Fruit fly (Drosophila melanogaster) whole organism, embryonic: ENCODE measurements around the gene CG7953.

ENCODE experiments used
- Atf-2 ChIP-seq: fragments of 200-800 bp; sonication (Bioruptor generic); optimal IDR thresholded peaks from 2 replicates; lab custom pipeline; 2016; ENCODE audit warnings: missing biosample characterization, missing genetic modification characterization
- CG10274 ChIP-seq: fragments of 200-800 bp; sonication (Bioruptor generic); optimal IDR thresholded peaks from 3 replicates; lab custom pipeline; 2017; ENCODE audit warnings: missing biosample characterization, mild to moderate bottlenecking, missing genetic modification characterization
- CG11723 ChIP-seq: fragments of 200-800 bp; sonication (Bioruptor generic); optimal IDR thresholded peaks from 2 replicates; lab custom pipeline; 2017; ENCODE audit warnings: missing biosample characterization, mild to moderate bottlenecking, missing genetic modification characterization
- CG12659 ChIP-seq: fragments of 200-800 bp; sonication (Bioruptor generic); optimal IDR thresholded peaks from 3 replicates; lab custom pipeline; 2017; ENCODE audit warnings: mild to moderate bottlenecking, missing biosample characterization, missing genetic modification reagents, missing genetic modification characterization
- CG12769 ChIP-seq: fragments of 200-800 bp; sonication (Bioruptor generic); optimal IDR thresholded peaks from 2 replicates; lab custom pipeline; 2019; ENCODE audit warnings: missing biosample characterization, mild to moderate bottlenecking, missing genetic modification characterization, moderate library complexity
- CG13775 ChIP-seq: fragments of 200-800 bp; sonication (Bioruptor generic); optimal IDR thresholded peaks from 3 replicates; lab custom pipeline; 2017; ENCODE audit warnings: missing biosample characterization, mild to moderate bottlenecking, missing genetic modification characterization
- CG15514 ChIP-seq: fragments of 200-800 bp; sonication (Bioruptor generic); optimal IDR thresholded peaks from 3 replicates; lab custom pipeline; 2017; ENCODE audit warnings: missing biosample characterization, missing genetic modification characterization, mild to moderate bottlenecking, moderate library complexity, missing genetic modification reagents
- CG17359 ChIP-seq: fragments of 200-800 bp; sonication (Bioruptor generic); optimal IDR thresholded peaks from 3 replicates; lab custom pipeline; 2018; ENCODE audit warnings: missing biosample characterization, mild to moderate bottlenecking, missing genetic modification characterization, moderate library complexity
- CG18011 ChIP-seq: fragments of 200-800 bp; sonication (Bioruptor generic); optimal IDR thresholded peaks from 2 replicates; lab custom pipeline; 2017; ENCODE audit warnings: missing biosample characterization, missing genetic modification characterization, mild to moderate bottlenecking, moderate library complexity, missing genotype
- CG31224 ChIP-seq: fragments of 200-800 bp; sonication (Bioruptor generic); IDR thresholded peaks from 2 replicates; pipeline ENCODE4 v1.3.6; 2022; ENCODE audit warnings: missing biosample characterization, missing genetic modification characterization
- CG3163 ChIP-seq: fragments of 200-800 bp; sonication (Bioruptor generic); optimal IDR thresholded peaks from 3 replicates; lab custom pipeline; 2016; ENCODE audit warnings: missing biosample characterization, missing genetic modification characterization
- CG3407 ChIP-seq: fragments of 200-800 bp; sonication (Bioruptor generic); optimal IDR thresholded peaks from 2 replicates; lab custom pipeline; 2018; ENCODE audit warnings: missing biosample characterization, mild to moderate bottlenecking, missing genetic modification characterization
- CG34224 ChIP-seq: fragments of 200-800 bp; sonication (Bioruptor generic); IDR thresholded peaks from 3 replicates; pipeline ENCODE4 v1.3.6; 2022; ENCODE audit warnings: missing biosample characterization, missing genetic modification characterization; ENCODE audit not compliant: partially characterized antibody
- CG4360 ChIP-seq: fragments of 200-800 bp; sonication (Bioruptor generic); IDR thresholded peaks from 2 replicates; pipeline ENCODE4 v1.3.6; 2022; ENCODE audit warnings: missing biosample characterization, missing genetic modification characterization
- CG4617 ChIP-seq: fragments of 200-800 bp; sonication (Bioruptor generic); optimal IDR thresholded peaks from 3 replicates; lab custom pipeline; 2016; ENCODE audit warnings: missing biosample characterization, missing genetic modification characterization, borderline replicate concordance
- CG4820 ChIP-seq: fragments of 200-800 bp; sonication (Bioruptor generic); optimal IDR thresholded peaks from 3 replicates; lab custom pipeline; 2016; ENCODE audit warnings: missing biosample characterization, missing genetic modification characterization
- CG6175 ChIP-seq: fragments of 200-800 bp; sonication (Bioruptor generic); IDR thresholded peaks from 3 replicates; pipeline ENCODE4 v1.3.6; 2022; ENCODE audit warnings: missing biosample characterization, missing genetic modification characterization
- CG6654 ChIP-seq: fragments of 200-800 bp; sonication (Bioruptor generic); optimal IDR thresholded peaks from 2 replicates; lab custom pipeline; 2017; ENCODE audit warnings: missing biosample characterization, mild to moderate bottlenecking, missing genetic modification characterization
- CG7928 ChIP-seq: fragments of 200-800 bp; sonication (Bioruptor generic); optimal IDR thresholded peaks from 2 replicates; lab custom pipeline; 2017; ENCODE audit warnings: missing biosample characterization, mild to moderate bottlenecking, missing genetic modification characterization
- CG8478 ChIP-seq: fragments of >200 bp; optimal IDR thresholded peaks from 2 replicates; lab custom pipeline; 2018
- CG9797 ChIP-seq: fragments of 200-800 bp; sonication (Bioruptor generic); optimal IDR thresholded peaks from 3 replicates; lab custom pipeline; 2018; ENCODE audit warnings: missing biosample characterization, mild to moderate bottlenecking, missing genetic modification characterization
- Chrac-16 ChIP-seq: fragments of 200-800 bp; sonication (Bioruptor generic); optimal IDR thresholded peaks from 3 replicates; lab custom pipeline; 2016; ENCODE audit warnings: missing biosample characterization, missing genetic modification characterization
- Dp ChIP-seq: fragments of 200-800 bp; sonication (Bioruptor generic); optimal IDR thresholded peaks from 2 replicates; lab custom pipeline; 2018; ENCODE audit warnings: missing biosample characterization, mild to moderate bottlenecking, missing genetic modification characterization, moderate library complexity
- GATAe ChIP-seq: fragments of 200-800 bp; sonication (Bioruptor generic); conservative IDR thresholded peaks from 2 replicates; pipeline ENCODE4 v1.3.6; 2022; ENCODE audit warnings: missing biosample characterization, missing genetic modification characterization
- HLHmδ ChIP-seq: fragments of 200-800 bp; sonication (Bioruptor generic); optimal IDR thresholded peaks from 2 replicates; lab custom pipeline; 2018; ENCODE audit warnings: missing biosample characterization, mild to moderate bottlenecking, missing genetic modification characterization, moderate library complexity
- Hand ChIP-seq: fragments of 200-800 bp; sonication (Bioruptor generic); optimal IDR thresholded peaks from 2 replicates; lab custom pipeline; 2017; ENCODE audit warnings: mild to moderate bottlenecking, missing biosample characterization, missing genetic modification reagents, missing genetic modification characterization
- Hr39 ChIP-seq: fragments of >200 bp; optimal IDR thresholded peaks from 2 replicates; lab custom pipeline; 2017
- Lpt ChIP-seq: fragments of >200 bp; optimal IDR thresholded peaks from 2 replicates; lab custom pipeline; 2018; ENCODE audit warnings: missing biosample characterization, missing genetic modification characterization
- Rx ChIP-seq: fragments of 200-800 bp; sonication (Bioruptor generic); IDR thresholded peaks from 2 replicates; pipeline ENCODE4 v1.3.6; 2022; ENCODE audit warnings: missing biosample characterization, missing genetic modification characterization
- Scr ChIP-seq: fragments of 200-800 bp; sonication (Bioruptor generic); IDR thresholded peaks from 2 replicates; pipeline ENCODE4 v1.3.6; 2022; ENCODE audit warnings: missing biosample characterization, missing genetic modification characterization; ENCODE audit not compliant: partially characterized antibody
- Trl ChIP-seq, 3 experiments: fragments of >200 bp in 2 of 3; fragments of 200-800 bp in 1 of 3; sonication (Bioruptor generic) in 1 of 3; optimal IDR thresholded peaks; 2 replicates in 1 of 3; 3 replicates in 2 of 3; lab custom pipeline; 2016 to 2017; ENCODE audit warnings: missing biosample characterization in 1 of 3, missing genetic modification characterization in 1 of 3
- abd-A ChIP-seq: fragments of 200-800 bp; sonication (Bioruptor generic); optimal IDR thresholded peaks from 3 replicates; lab custom pipeline; 2019; ENCODE audit warnings: missing biosample characterization, mild to moderate bottlenecking, missing genetic modification characterization, moderate library complexity
- ac ChIP-seq: fragments of 200-800 bp; sonication (Bioruptor generic); optimal IDR thresholded peaks from 3 replicates; lab custom pipeline; 2017; ENCODE audit warnings: missing biosample characterization, mild to moderate bottlenecking, missing genetic modification characterization
- ash1 ChIP-seq: fragments of 200-800 bp; sonication (Bioruptor generic); optimal IDR thresholded peaks from 2 replicates; lab custom pipeline; 2018; ENCODE audit warnings: missing biosample characterization, mild to moderate bottlenecking, missing genetic modification characterization
- btn ChIP-seq: fragments of 200-800 bp; sonication (Bioruptor generic); optimal IDR thresholded peaks from 2 replicates; lab custom pipeline; 2016; ENCODE audit warnings: missing biosample characterization, missing genetic modification characterization
- dati ChIP-seq: fragments of 200-800 bp; sonication (Bioruptor generic); IDR thresholded peaks from 2 replicates; pipeline ENCODE4 v1.3.6; 2022; ENCODE audit warnings: missing biosample characterization, missing genetic modification characterization
- fd102C ChIP-seq: fragments of 200-800 bp; sonication (Bioruptor generic); optimal IDR thresholded peaks from 2 replicates; lab custom pipeline; 2018; ENCODE audit warnings: missing biosample characterization, mild to moderate bottlenecking, missing genetic modification characterization, moderate library complexity
- gem ChIP-seq: fragments of 200-800 bp; sonication (Bioruptor generic); optimal IDR thresholded peaks from 2 replicates; lab custom pipeline; 2019; ENCODE audit warnings: missing biosample characterization, mild to moderate bottlenecking, missing genetic modification characterization, moderate library complexity
- h ChIP-seq: fragments of >200 bp; optimal IDR thresholded peaks from 2 replicates; lab custom pipeline; 2017
- hb ChIP-seq: fragments of 200-800 bp; sonication (Bioruptor generic); IDR thresholded peaks from 3 replicates; pipeline ENCODE4 v1.3.6; 2022; ENCODE audit warnings: missing biosample characterization, missing genetic modification characterization; ENCODE audit not compliant: partially characterized antibody
- her ChIP-seq: fragments of 200-800 bp; sonication (Bioruptor generic); optimal IDR thresholded peaks from 2 replicates; lab custom pipeline; 2016; ENCODE audit warnings: missing biosample characterization, missing genetic modification characterization
- inv ChIP-seq: fragments of 200-800 bp; sonication (Bioruptor generic); IDR thresholded peaks from 2 replicates; pipeline ENCODE4 v1.3.6; 2022; ENCODE audit warnings: missing biosample characterization, missing genetic modification characterization; ENCODE audit not compliant: partially characterized antibody
- mirr ChIP-seq: fragments of 200-800 bp; sonication (Bioruptor generic); optimal IDR thresholded peaks from 3 replicates; lab custom pipeline; 2018; ENCODE audit warnings: missing biosample characterization, mild to moderate bottlenecking, missing genetic modification characterization
- pfk ChIP-seq: fragments of 200-800 bp; sonication (Bioruptor generic); optimal IDR thresholded peaks from 2 replicates; lab custom pipeline; 2018; ENCODE audit warnings: missing biosample characterization, mild to moderate bottlenecking, missing genetic modification characterization, moderate library complexity
- pita ChIP-seq: fragments of 200-800 bp; sonication (Bioruptor generic); optimal IDR thresholded peaks from 2 replicates; lab custom pipeline; 2017; ENCODE audit warnings: missing biosample characterization, mild to moderate bottlenecking, missing genetic modification characterization
- pum ChIP-seq: fragments of 200-800 bp; sonication (Bioruptor generic); optimal IDR thresholded peaks from 2 replicates; lab custom pipeline; 2016; ENCODE audit warnings: missing biosample characterization, missing genetic modification characterization
- sob ChIP-seq: fragments of 200-800 bp; sonication (Bioruptor generic); IDR thresholded peaks from 2 replicates; pipeline ENCODE4 v1.3.6; 2022; ENCODE audit warnings: missing biosample characterization, missing genetic modification characterization
- usp ChIP-seq: fragments of >200 bp; optimal IDR thresholded peaks from 2 replicates; lab custom pipeline; 2017; ENCODE audit warnings: missing biosample characterization, missing genetic modification characterization
- yki ChIP-seq: fragments of >200 bp; optimal IDR thresholded peaks from 3 replicates; lab custom pipeline; 2018

CG7953 gene

DNA sequence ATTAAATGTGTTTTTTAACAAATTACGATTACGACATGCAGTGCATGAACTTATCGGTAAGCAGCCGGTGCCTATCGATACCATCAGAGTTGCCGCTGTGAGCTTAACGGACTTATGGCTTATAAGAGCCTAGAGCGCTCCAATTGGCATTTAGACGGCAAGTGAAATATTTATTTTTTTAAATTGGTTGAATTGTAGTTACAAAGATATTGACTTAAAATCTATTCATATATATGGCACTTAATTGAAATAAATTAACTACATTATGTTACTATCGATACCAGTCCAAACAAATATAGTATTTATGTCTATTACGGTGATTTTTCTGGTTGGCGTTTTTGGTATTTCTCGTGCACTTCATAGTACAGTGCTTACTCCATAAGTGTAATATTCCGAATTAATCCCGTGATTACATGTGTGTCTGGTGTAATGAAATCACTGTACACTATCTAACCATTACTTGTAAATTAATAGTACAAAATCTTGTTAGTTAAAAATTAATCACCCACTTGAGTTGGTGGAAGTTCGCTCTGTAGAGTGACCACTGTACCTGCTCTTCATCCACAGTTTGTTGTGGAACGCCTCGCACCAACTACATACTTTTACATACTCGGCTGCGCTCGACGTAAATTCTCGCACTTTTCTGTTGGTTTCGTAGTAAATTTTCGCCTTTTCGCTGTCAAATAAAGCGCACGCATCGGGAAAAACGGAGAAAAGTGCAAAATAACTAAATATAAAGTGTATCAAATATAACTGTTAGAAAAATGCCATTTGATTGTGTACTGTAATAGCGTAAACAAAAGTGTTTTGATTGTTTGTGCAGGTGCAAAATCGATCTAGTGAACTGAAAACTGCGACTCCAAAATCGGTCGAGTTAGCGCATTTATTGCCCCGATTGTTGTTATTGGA lies 12.5 kb upstream of the CG7953 start, which contains the start of the genes mRpS23 and CenG1A (continued):
- peak; percentile 94 for TF ChIP-seq CG9797 (GFP tag; lab: Kevin White, UChicago)
- TF ChIP-seq CG34224 (GFP tag; lab: Robert Waterston, UW): peak; percentile 81
- peak; percentile 88 for TF ChIP-seq CG7928 (GFP tag; lab: Kevin White, UChicago)
- TF ChIP-seq Atf-2 (GFP tag; lab: Kevin White, UChicago): peak; percentile 100
- no peak for TF ChIP-seq Trl (optimal IDR thresholded peaks at IDR 0.05; lab: Kevin White, UChicago)
- peak; percentile 100 for TF ChIP-seq Trl (GFP tag; optimal IDR thresholded peaks at IDR 0.05; lab: Kevin White, UChicago)
- peak; percentile 100 for TF ChIP-seq CG4617 (GFP tag; lab: Kevin White, UChicago)
- TF ChIP-seq pum (GFP tag; lab: Kevin White, UChicago): peak; percentile 100
- peak; percentile 100 for TF ChIP-seq dati (GFP tag; lab: Robert Waterston, UW)
- no peak for TF ChIP-seq abd-A (tag; lab: Kevin White, UChicago)
- TF ChIP-seq CG13775 (GFP tag; lab: Kevin White, UChicago): peak; percentile 99
- peak; percentile 96 for TF ChIP-seq CG3163 (GFP tag; lab: Kevin White, UChicago)
- peak; percentile 95 for TF ChIP-seq CG6654 (GFP tag; lab: Kevin White, UChicago)
- TF ChIP-seq usp (GFP tag; lab: Kevin White, UChicago): no peak
- peak; percentile 99 for TF ChIP-seq btn
- TF ChIP-seq CG15514 (GFP tag; lab: Kevin White, UChicago): peak; percentile 96
- TF ChIP-seq Rx (GFP tag; lab: Robert Waterston, UW): peak; percentile 100
- peak; percentile 100 for TF ChIP-seq mirr (GFP tag; lab: Kevin White, UChicago)
- no peak for TF ChIP-seq CG8478
- peak; percentile 10 for TF ChIP-seq yki
- TF ChIP-seq CG3407: peak; percentile 99
- TF ChIP-seq fd102C (GFP tag; lab: Kevin White, UChicago): peak; percentile 98
- peak; percentile 99 for TF ChIP-seq Hand
- peak; percentile 99 for TF ChIP-seq GATAe (GFP tag; lab: Robert Waterston, UW)
- TF ChIP-seq CG4820 (GFP tag; lab: Kevin White, UChicago): peak; percentile 99
- TF ChIP-seq her (GFP tag; lab: Kevin White, UChicago): peak; percentile 98
- TF ChIP-seq gem: peak; percentile 100
- TF ChIP-seq inv (GFP tag; lab: Robert Waterston, UW): peak; percentile 77
- TF ChIP-seq CG4360: peak; percentile 95
- TF ChIP-seq CG17359 (tag; lab: Kevin White, UChicago): peak; percentile 100
- peak; percentile 99 for TF ChIP-seq CG11723 (GFP tag; lab: Kevin White, UChicago)
- TF ChIP-seq ash1: peak; percentile 99
- TF ChIP-seq CG18011 (GFP tag; lab: Kevin White, UChicago): peak; percentile 94
- peak; percentile 100 for TF ChIP-seq CG12769 (tag; lab: Kevin White, UChicago)
- TF ChIP-seq HLHmδ (GFP tag; lab: Kevin White, UChicago): peak; percentile 86
- peak; percentile 81 for TF ChIP-seq pfk (GFP tag; lab: Kevin White, UChicago)
- TF ChIP-seq CG12659 (GFP tag; lab: Kevin White, UChicago): peak; percentile 100
- no peak for TF ChIP-seq Lpt (GFP tag; lab: Kevin White, UChicago)
- peak; percentile 100 for TF ChIP-seq sob
- TF ChIP-seq Scr: peak; percentile 89
- TF ChIP-seq CG10274 (GFP tag; lab: Kevin White, UChicago): peak; percentile 97
- no peak for TF ChIP-seq Hr39 (lab: Kevin White, UChicago)
- TF ChIP-seq CG31224 (GFP tag; lab: Robert Waterston, UW): peak; percentile 99
- TF ChIP-seq pita (GFP tag; lab: Kevin White, UChicago): no peak
- peak; percentile 99 for TF ChIP-seq ac (GFP tag; lab: Kevin White, UChicago)
- TF ChIP-seq Chrac-16 (GFP tag; lab: Kevin White, UChicago): peak; percentile 100
- TF ChIP-seq hb (GFP tag; lab: Robert Waterston, UW): peak; percentile 83
- TF ChIP-seq h (lab: Kevin White, UChicago): no peak
- TF ChIP-seq CG6175 (GFP tag; lab: Robert Waterston, UW): peak; percentile 100
- peak; percentile 60 for TF ChIP-seq Dp
